Fruit fly (Drosophila melanogaster): ENCODE results near the gene CG1077.

Gene CG1077

DNA sequence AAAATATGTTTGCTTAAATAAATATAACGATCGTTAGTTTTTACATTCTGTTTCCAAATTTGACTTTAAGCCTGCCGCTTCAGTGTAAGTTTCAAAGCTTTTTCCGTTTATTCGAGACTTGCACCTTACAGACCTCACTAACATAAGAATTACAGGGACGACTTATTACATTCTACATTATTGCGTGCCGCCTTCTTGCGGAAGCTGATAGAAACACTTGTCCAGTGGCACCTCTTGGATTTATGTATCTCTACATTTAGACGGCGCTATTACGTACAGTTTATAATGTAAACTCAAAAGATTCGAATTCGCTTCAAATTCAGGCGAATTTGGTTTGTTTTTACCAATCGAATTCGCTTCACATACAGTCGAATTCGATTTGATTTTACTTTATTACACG, 3.5 kb downstream of the CG1077 start (continued):
- no peak for TF ChIP-seq Meics (GFP tag; optimal IDR thresholded peaks at IDR 0.05)
- TF ChIP-seq sc (optimal IDR thresholded peaks at IDR 0.05), result no peak
- no peak for TF ChIP-seq sc (GFP tag; optimal IDR thresholded peaks at IDR 0.05)
- peak; percentile 6 for TF ChIP-seq pho (GFP tag; optimal IDR thresholded peaks at IDR 0.05)
- TF ChIP-seq CG8388 (GFP tag; optimal IDR thresholded peaks at IDR 0.05), result no peak
- TF ChIP-seq bcd (GFP tag; optimal IDR thresholded peaks at IDR 0.05), result peak; percentile 15
- no peak for TF ChIP-seq tin (GFP tag; optimal IDR thresholded peaks at IDR 0.05)
- TF ChIP-seq gt (GFP tag; IDR thresholded peaks at IDR 0.05), result no peak
- no peak for TF ChIP-seq Dref (GFP tag; IDR thresholded peaks at IDR 0.05)
- peak; percentile 32; the same call in 1 of the 2 replicates for TF ChIP-seq NFAT (GFP tag; IDR thresholded peaks at IDR 0.05)
- no peak for TF ChIP-seq dimm (GFP tag; IDR thresholded peaks at IDR 0.05)
- TF ChIP-seq HmgZ (tag; optimal IDR thresholded peaks at IDR 0.05), result peak; percentile 73
- no peak for TF ChIP-seq CG16779 (GFP tag; IDR thresholded peaks at IDR 0.05)
- no peak for TF ChIP-seq Mrtf (GFP tag; IDR thresholded peaks at IDR 0.05)
- no peak for TF ChIP-seq p53 (GFP tag; optimal IDR thresholded peaks at IDR 0.05)
- no peak for TF ChIP-seq unc-4 (GFP tag; IDR thresholded peaks at IDR 0.05; ENCODE audit: partially characterized antibody)
- peak; percentile 28 for TF ChIP-seq CG13894 (tag; optimal IDR thresholded peaks at IDR 0.05)
- TF ChIP-seq zfh1 (GFP tag; IDR thresholded peaks at IDR 0.05), result peak; percentile 39; the same call in 2 of the 3 replicates
- TF ChIP-seq sug (tag; optimal IDR thresholded peaks at IDR 0.05), result peak; percentile 25
- peak; percentile 31; the same call in 1 of the 3 replicates for TF ChIP-seq CG7963 (GFP tag; IDR thresholded peaks at IDR 0.05; ENCODE audit: partially characterized antibody)

DNA sequence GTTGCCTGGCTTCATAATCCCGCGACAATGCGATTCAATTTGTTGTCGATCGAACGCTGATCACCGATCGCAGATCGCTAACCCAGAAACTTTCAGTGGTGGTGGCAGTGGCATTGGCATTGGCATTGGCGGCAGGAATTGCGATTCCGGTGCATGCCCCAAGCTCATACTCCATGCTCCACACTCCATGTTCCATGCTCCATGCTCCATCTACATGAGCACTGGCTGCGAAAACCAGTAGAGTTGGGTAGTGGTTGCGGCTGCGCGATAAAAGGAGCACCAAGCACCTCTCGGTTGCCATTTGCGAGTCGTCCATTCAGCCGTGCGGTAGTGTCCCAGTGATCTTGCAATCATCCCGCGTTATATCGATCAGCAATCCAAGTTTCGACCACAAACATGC, 6.0 kb downstream of the CG1077 start, which contains the start of gene Osi1:
Gene Osi1, plus strand, starts transcription at position 301 of the 400 bp plus-strand sequence.
- TF ChIP-seq CG34224 (GFP tag; IDR thresholded peaks at IDR 0.05; ENCODE audit: partially characterized antibody) (no peak), CG18011 (GFP tag; optimal IDR thresholded peaks at IDR 0.05) (no peak), kah (GFP tag; optimal IDR thresholded peaks at IDR 0.05) (no peak), Vsx1 (GFP tag; optimal IDR thresholded peaks at IDR 0.05) (no peak), tin (GFP tag; optimal IDR thresholded peaks at IDR 0.05) (no peak), CG6654 (GFP tag; optimal IDR thresholded peaks at IDR 0.05) (no peak), CG13894 (tag; optimal IDR thresholded peaks at IDR 0.05) (no peak), Ravus (GFP tag; IDR thresholded peaks at IDR 0.05) (no peak), CG11696 (GFP tag; IDR thresholded peaks at IDR 0.05) (no peak), unc-4 (GFP tag; IDR thresholded peaks at IDR 0.05; ENCODE audit: partially characterized antibody) (no peak), CG7963 (GFP tag; IDR thresholded peaks at IDR 0.05; ENCODE audit: partially characterized antibody) (no peak), CG5953 (GFP tag; IDR thresholded peaks at IDR 0.05) (no peak), Dad (GFP tag; optimal IDR thresholded peaks at IDR 0.05) (no peak), CG3065 (GFP tag; optimal IDR thresholded peaks at IDR 0.05) (no peak), dm (GFP tag; optimal IDR thresholded peaks at IDR 0.05) (no peak), toy (GFP tag; IDR thresholded peaks at IDR 0.05) (no peak), CG18476 (GFP tag; optimal IDR thresholded peaks at IDR 0.05) (no peak)

DNA sequence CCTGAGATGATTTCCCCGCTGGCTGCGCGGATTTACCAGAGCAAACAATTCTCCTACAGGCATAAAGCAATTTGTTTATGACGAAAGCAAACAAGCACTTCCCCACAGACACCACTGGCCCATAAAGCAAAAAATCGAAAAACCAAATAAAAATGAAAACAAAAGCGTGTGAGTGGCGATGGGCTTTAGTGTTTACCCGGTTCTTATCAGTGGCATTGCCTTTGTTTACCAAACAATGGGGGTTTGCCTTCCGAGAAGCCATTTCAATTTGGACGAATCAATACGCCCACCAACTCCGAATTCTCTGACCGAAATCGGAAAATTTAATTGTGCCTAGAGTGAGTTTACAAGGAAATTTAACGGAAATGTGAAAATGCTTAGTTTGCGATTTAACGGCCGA, 15.2 kb downstream of the CG1077 start:
- TF ChIP-seq HLH3B (GFP tag; IDR thresholded peaks at IDR 0.05) (no peak), CG18619 (GFP tag; optimal IDR thresholded peaks at IDR 0.05) (peak; percentile 19), gcm2 (GFP tag; optimal IDR thresholded peaks at IDR 0.05) (no peak), cato (GFP tag; optimal IDR thresholded peaks at IDR 0.05; ENCODE audit: borderline replicate concordance) (no peak), dpn (GFP tag; optimal IDR thresholded peaks at IDR 0.05) (peak in 1 of 2 experiments; percentile 16), CG1603 (tag; optimal IDR thresholded peaks at IDR 0.05) (peak; percentile 35), nau (GFP tag; optimal IDR thresholded peaks at IDR 0.05) (peak; percentile 52), Sox102F (GFP tag; optimal IDR thresholded peaks at IDR 0.05) (peak; percentile 43), CG2875 (GFP tag; optimal IDR thresholded peaks at IDR 0.05) (peak; percentile 46), CG3281 (GFP tag; optimal IDR thresholded peaks at IDR 0.05) (peak; percentile 44), gem (tag; optimal IDR thresholded peaks at IDR 0.05) (peak; percentile 47), lbe (GFP tag; optimal IDR thresholded peaks at IDR 0.05) (no peak), CG10321 (GFP tag; IDR thresholded peaks at IDR 0.05) (no peak), chif (GFP tag; optimal IDR thresholded peaks at IDR 0.05) (peak in 1 of 2 experiments; percentile 29), CrebB (tag; optimal IDR thresholded peaks at IDR 0.05) (peak; percentile 42), CG2202 (tag; optimal IDR thresholded peaks at IDR 0.05) (peak; percentile 13), Sox100B (GFP tag; optimal IDR thresholded peaks at IDR 0.05) (peak; percentile 18)

Measured in whole organism, embryonic.